Worm (Caenorhabditis elegans): ENCODE data around the gene ptr-24.

ptr-24 gene

DNA sequence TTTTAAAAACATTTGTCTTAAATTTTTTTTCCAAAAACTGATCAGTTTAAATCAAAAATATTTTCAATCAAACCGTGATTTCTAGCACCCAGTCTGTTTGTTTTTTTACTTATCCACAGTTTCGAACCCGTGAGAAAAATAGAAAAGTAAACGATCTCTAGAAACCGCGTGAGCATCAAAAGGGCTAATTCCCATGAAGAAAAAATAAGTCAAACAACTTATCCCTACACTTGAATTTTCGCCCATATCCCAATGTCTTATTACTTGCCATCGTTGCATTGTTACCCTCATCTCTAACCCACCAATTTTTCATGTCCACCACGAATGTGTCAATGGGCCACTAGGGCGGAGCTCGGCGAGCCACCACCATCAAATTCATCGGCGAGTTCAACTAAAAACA lies at the start of gene ptr-24:
TSS of gene ptr-24 (plus strand) at position 301 of the 400 bp plus-strand sequence.
- TF ChIP-seq nfya-1 (tag; optimal IDR thresholded peaks at IDR 0.05; ENCODE audit: insufficient read depth) (no peak), nhr-77 (tag; optimal IDR thresholded peaks at IDR 0.05) (no peak), egl-27 (tag; optimal IDR thresholded peaks at IDR 0.05) (no peak), ZK546.5 (tag; optimal IDR thresholded peaks at IDR 0.05) (no peak), nhr-76 (tag; optimal IDR thresholded peaks at IDR 0.05) (no peak), skn-1 (tag; optimal IDR thresholded peaks at IDR 0.05) (no peak), pha-4 (tag; optimal IDR thresholded peaks at IDR 0.05) (no peak), ztf-11 (tag; optimal IDR thresholded peaks at IDR 0.05) (no peak), unc-39 (tag; optimal IDR thresholded peaks at IDR 0.05) (no peak), mdl-1 (tag; optimal IDR thresholded peaks at IDR 0.05) (no peak), zag-1 (tag; optimal IDR thresholded peaks at IDR 0.05) (no peak)

DNA sequence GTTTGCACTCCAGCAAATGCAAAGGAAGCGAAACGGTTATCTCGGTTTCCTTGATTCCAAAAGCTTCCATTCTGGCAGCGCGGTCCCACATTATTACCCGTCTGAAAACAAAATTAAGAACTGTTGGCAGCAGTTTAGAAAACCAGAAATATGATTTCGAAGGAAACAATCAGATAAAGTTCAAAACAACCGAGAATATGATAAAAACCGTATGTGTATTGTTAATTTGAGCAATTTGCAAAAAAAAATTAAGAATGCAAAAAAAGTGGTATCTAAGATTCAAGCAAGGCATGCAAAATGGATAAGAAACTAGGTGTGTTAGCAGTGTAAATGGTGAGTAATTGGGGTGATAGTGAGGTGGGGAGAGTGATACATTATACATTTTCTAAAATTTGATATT lies 49.1 kb upstream of the ptr-24 start, which contains the start of gene R04D3.4:
TSS of gene R04D3.4 (minus strand) at position 101 of the 400 bp plus-strand sequence.
- TF ChIP-seq egl-27 (tag; optimal IDR thresholded peaks at IDR 0.05) = no peak
- TF ChIP-seq ama-1 (optimal IDR thresholded peaks at IDR 0.05) = no peak
- no peak for TF ChIP-seq daf-12 (tag; optimal IDR thresholded peaks at IDR 0.05)
- no peak for TF ChIP-seq ceh-82 (tag; optimal IDR thresholded peaks at IDR 0.05)
- no peak for TF ChIP-seq sea-2 (GFP tag; optimal IDR thresholded peaks at IDR 0.05)
- TF ChIP-seq pha-4 (tag; optimal IDR thresholded peaks at IDR 0.05) = no peak

DNA sequence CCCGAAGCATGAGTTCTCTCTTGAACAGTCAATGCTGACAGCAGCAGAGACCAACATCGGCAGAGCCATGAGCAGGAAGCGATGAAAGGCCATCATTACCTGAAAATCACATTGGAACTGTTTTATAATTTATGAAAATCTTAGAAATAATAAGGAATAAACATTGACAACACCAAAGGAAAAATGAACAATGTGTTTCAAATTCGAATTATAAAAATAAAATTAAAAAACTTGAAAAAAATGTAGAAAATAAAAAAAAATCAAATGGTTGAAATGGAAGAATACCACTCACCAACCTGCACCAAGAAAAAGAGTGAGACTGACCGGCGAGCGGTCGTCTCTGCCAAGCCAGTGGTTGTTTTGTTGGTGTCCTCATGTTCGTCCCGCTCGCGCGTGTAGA lies 47.3 kb upstream of the ptr-24 start, which contains the start of gene R04D3.3:
TSS of gene R04D3.3 (minus strand) at position 101 of the 400 bp plus-strand sequence.
- TF ChIP-seq fkh-2 (tag; optimal IDR thresholded peaks at IDR 0.05) = no peak
- no peak for TF ChIP-seq nhr-76 (tag; optimal IDR thresholded peaks at IDR 0.05)
- no peak for TF ChIP-seq nhr-25 (tag; optimal IDR thresholded peaks at IDR 0.05)

DNA sequence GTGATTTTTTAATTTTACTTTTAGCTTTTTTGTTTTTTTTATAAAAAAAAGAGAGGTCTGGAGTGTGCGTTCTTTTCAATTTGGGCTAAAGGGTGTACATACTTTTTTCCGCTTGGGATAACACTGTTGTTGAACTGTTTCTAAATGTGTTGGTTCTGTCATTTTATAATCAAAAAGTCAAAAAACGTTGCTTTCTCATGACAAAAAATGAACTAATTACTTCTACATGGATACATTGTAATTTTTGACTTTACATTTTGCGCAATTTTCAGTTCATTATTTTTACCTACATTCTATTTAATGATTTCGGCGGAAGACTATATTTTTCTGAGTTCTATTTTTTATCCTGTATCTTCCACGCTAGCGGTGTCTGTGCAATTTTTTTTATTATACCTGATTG lies 46.3 kb upstream of the ptr-24 start, which contains the start of gene srd-38:
TSS of gene srd-38 (plus strand) at position 301 of the 400 bp plus-strand sequence.
- no peak for TF ChIP-seq mml-1 (tag; optimal IDR thresholded peaks at IDR 0.05)
- TF ChIP-seq unc-62 (GFP tag; optimal IDR thresholded peaks at IDR 0.05) = no peak
- TF ChIP-seq jun-1 (tag; optimal IDR thresholded peaks at IDR 0.05) = no peak
- no peak for TF ChIP-seq nhr-12 (tag; optimal IDR thresholded peaks at IDR 0.05)
- TF ChIP-seq R02D3.7 (tag; optimal IDR thresholded peaks at IDR 0.05) = no peak
- no peak for TF ChIP-seq egl-5 (tag; optimal IDR thresholded peaks at IDR 0.05)
- TF ChIP-seq pha-4 (tag; optimal IDR thresholded peaks at IDR 0.05) = no peak
- no peak for TF ChIP-seq aly-2 (tag; optimal IDR thresholded peaks at IDR 0.05)
- TF ChIP-seq nhr-77 (tag; optimal IDR thresholded peaks at IDR 0.05) = no peak
- TF ChIP-seq unc-39 (tag; optimal IDR thresholded peaks at IDR 0.05) = no peak
- no peak for TF ChIP-seq nhr-28 (tag; optimal IDR thresholded peaks at IDR 0.05)
- no peak for TF ChIP-seq elt-2 (tag; optimal IDR thresholded peaks at IDR 0.05)
- TF ChIP-seq elt-1 (tag; optimal IDR thresholded peaks at IDR 0.05) = no peak
- no peak for TF ChIP-seq zag-1 (tag; optimal IDR thresholded peaks at IDR 0.05)
- TF ChIP-seq ceh-82 (tag; optimal IDR thresholded peaks at IDR 0.05) = no peak
- TF ChIP-seq lsy-12 (tag; optimal IDR thresholded peaks at IDR 0.05) = no peak
- TF ChIP-seq nhr-25 (tag; optimal IDR thresholded peaks at IDR 0.05) = no peak
- no peak for TF ChIP-seq ceh-28 (tag; optimal IDR thresholded peaks at IDR 0.05)
- TF ChIP-seq daf-12 (tag; optimal IDR thresholded peaks at IDR 0.05) = no peak
- TF ChIP-seq nfya-1 (tag; optimal IDR thresholded peaks at IDR 0.05; ENCODE audit: insufficient read depth) = no peak

DNA sequence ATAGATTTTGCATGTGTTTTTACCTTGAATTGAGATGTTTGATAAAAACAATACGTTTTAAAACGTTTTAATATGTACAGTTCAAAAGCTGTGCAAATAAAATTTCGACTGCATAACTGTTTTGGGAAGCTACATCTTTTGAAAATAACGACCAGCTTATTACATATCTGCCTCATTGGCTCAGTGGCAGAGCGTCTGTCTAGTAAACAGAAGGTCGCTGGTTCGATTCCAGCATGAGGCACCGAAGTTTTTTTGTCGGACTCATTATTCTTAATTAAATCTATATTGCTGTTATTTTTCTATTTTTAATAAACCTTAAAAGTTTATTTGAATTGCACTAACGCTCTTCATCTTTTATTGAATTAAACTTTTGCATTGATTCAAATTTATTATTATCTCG lies 44.8 kb upstream of the ptr-24 start:
- TF ChIP-seq hmg-11 (tag; optimal IDR thresholded peaks at IDR 0.05) = no peak

DNA sequence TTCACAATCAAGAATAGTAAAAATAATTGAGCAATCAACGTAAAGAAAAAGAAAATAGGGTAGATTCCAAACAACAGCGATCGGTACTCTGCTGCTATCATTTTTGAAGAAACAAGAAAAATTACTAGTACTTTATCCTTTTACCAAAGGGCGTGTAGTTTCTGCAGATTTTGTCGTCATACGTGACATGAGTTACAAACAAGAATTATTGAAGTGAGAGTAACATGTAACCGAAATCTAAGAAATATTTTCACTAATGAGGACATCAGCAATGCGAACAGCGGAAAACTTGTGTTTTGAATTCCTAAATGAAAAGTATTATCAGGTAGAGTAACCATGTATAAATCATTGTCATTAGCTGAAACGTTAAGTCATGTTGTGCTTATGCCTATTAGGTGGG lies 43.2 kb upstream of the ptr-24 start, which contains the start of gene srd-36:
TSS of gene srd-36 (minus strand) at position 101 of the 400 bp plus-strand sequence.
- TF ChIP-seq lsy-12 (tag; optimal IDR thresholded peaks at IDR 0.05) (no peak), R02D3.7 (tag; optimal IDR thresholded peaks at IDR 0.05) (no peak), nhr-25 (tag; optimal IDR thresholded peaks at IDR 0.05) (no peak), mdl-1 (tag; optimal IDR thresholded peaks at IDR 0.05) (no peak)

DNA sequence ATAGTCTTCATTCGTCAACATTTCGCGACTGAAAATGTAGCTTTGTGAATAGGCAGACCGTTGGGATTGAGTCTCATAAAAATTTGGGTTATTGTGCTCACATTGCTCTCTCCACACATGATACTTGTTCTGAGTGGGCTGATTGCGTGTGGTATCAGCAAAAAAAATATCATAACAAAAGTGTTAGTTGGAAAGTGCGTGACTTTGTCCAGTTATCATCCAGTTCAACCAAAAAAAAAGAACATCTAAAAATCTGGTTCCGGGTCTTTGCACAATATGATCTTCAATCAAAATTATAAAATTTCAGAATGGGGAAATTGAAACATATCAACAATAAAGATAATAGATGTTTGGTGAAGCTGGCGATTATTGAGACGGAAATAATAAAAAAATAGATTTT lies 37.3 kb upstream of the ptr-24 start, which contains the start of gene srd-39:
TSS of gene srd-39 (minus strand) at position 101 of the 400 bp plus-strand sequence.
- TF ChIP-seq snpc-4 (tag; optimal IDR thresholded peaks at IDR 0.05) = no peak
- TF ChIP-seq mdl-1 (tag; optimal IDR thresholded peaks at IDR 0.05) = no peak
- no peak for TF ChIP-seq nhr-11 (tag; optimal IDR thresholded peaks at IDR 0.05)
- TF ChIP-seq fos-1 (tag; optimal IDR thresholded peaks at IDR 0.05) = no peak
- TF ChIP-seq zag-1 (tag; optimal IDR thresholded peaks at IDR 0.05) = no peak
- TF ChIP-seq skn-1 (tag; optimal IDR thresholded peaks at IDR 0.05) = no peak
- no peak for TF ChIP-seq nhr-67 (tag; optimal IDR thresholded peaks at IDR 0.05)
- no peak for TF ChIP-seq daf-12 (tag; optimal IDR thresholded peaks at IDR 0.05)
- TF ChIP-seq nhr-77 (tag; optimal IDR thresholded peaks at IDR 0.05) = no peak
- TF ChIP-seq nfya-1 (tag; optimal IDR thresholded peaks at IDR 0.05; ENCODE audit: insufficient read depth) = no peak
- TF ChIP-seq elt-1 (tag; optimal IDR thresholded peaks at IDR 0.05) = no peak
- no peak for TF ChIP-seq ama-1 (optimal IDR thresholded peaks at IDR 0.05)
- TF ChIP-seq ceh-28 (tag; optimal IDR thresholded peaks at IDR 0.05) = no peak
- TF ChIP-seq lsy-12 (tag; optimal IDR thresholded peaks at IDR 0.05) = no peak
- no peak for TF ChIP-seq ztf-11 (tag; optimal IDR thresholded peaks at IDR 0.05)
- no peak for TF ChIP-seq lin-39 (tag; optimal IDR thresholded peaks at IDR 0.05)
- no peak for TF ChIP-seq nhr-25 (tag; optimal IDR thresholded peaks at IDR 0.05)
